Worm (Caenorhabditis elegans): ENCODE measurements around the gene C05D12.7.

The C05D12.7 gene

DNA sequence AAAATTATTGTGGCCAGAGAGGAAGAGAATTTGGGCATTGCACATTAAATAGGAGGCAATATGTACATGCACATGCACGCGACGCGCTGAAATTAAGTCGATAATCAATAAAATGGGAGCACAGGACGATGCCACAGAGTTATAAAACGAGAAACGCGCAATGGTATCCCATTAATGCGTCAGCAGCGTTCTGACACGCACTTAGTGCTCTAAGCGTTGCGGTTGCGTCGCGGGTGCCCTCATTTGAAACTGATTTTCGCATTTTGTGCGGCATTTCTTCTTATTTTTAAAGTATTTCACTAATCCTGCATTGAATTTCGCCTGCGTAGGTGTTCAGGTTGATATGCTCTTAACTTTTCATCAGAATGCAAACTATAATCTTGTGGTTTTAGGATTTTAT is 43.1 kb downstream of the C05D12.7 start, which contains the start of gene rsp-1 (continued):
- TF ChIP-seq K09A11.1 (tag; optimal IDR thresholded peaks at IDR 0.05; ENCODE audit: insufficient read depth) (peak; percentile 11), nhr-11 (tag; optimal IDR thresholded peaks at IDR 0.05) (no peak), ceh-6 (GFP tag; optimal IDR thresholded peaks at IDR 0.05) (peak; percentile 36), hlh-6 (tag; optimal IDR thresholded peaks at IDR 0.05) (no peak), ceh-19 (GFP tag; optimal IDR thresholded peaks at IDR 0.05) (no peak), nfya-1 (tag; optimal IDR thresholded peaks at IDR 0.05) (peak; percentile 80), madf-2 (tag; optimal IDR thresholded peaks at IDR 0.05) (peak; percentile 49), sox-4 (tag; optimal IDR thresholded peaks at IDR 0.05) (peak; percentile 19), pha-4 (tag; optimal IDR thresholded peaks at IDR 0.05) (no peak), ztf-16 (tag; optimal IDR thresholded peaks at IDR 0.05) (peak; percentile 55), pqm-1 (tag; optimal IDR thresholded peaks at IDR 0.05) (no peak), ceh-34 (tag; optimal IDR thresholded peaks at IDR 0.05) (peak; percentile 58), unc-42 (tag; optimal IDR thresholded peaks at IDR 0.05) (peak; percentile 81), ceh-31 (tag; optimal IDR thresholded peaks at IDR 0.05) (peak; percentile 78), dmd-4 (tag; optimal IDR thresholded peaks at IDR 0.05; ENCODE audit: borderline replicate concordance) (no peak), tbx-2 (tag; optimal IDR thresholded peaks at IDR 0.05) (peak; percentile 77), ceh-48 (tag; optimal IDR thresholded peaks at IDR 0.05) (peak; percentile 88), ceh-18 (tag; optimal IDR thresholded peaks at IDR 0.05) (peak; percentile 77), K02D7.2 (tag; optimal IDR thresholded peaks at IDR 0.05) (no peak), pros-1 (tag; optimal IDR thresholded peaks at IDR 0.05) (no peak), Y22D7AL.16 (tag; optimal IDR thresholded peaks at IDR 0.05) (peak; percentile 37), nhr-232 (tag; optimal IDR thresholded peaks at IDR 0.05) (no peak), lin-11 (tag; optimal IDR thresholded peaks at IDR 0.05) (no peak), ceh-24 (tag; optimal IDR thresholded peaks at IDR 0.05) (no peak), ttx-3 (tag; optimal IDR thresholded peaks at IDR 0.05) (no peak), ceh-22 (tag; optimal IDR thresholded peaks at IDR 0.05) (no peak), mec-3 (tag; optimal IDR thresholded peaks at IDR 0.05; ENCODE audit: borderline replicate concordance) (no peak), npax-4 (tag; optimal IDR thresholded peaks at IDR 0.05) (no peak), C08G9.2 (tag; optimal IDR thresholded peaks at IDR 0.05) (peak; percentile 19), unc-86 (tag; optimal IDR thresholded peaks at IDR 0.05) (peak; percentile 23), pag-3 (tag; optimal IDR thresholded peaks at IDR 0.05; ENCODE audit: borderline replicate concordance) (peak; percentile 42), lim-6 (tag; optimal IDR thresholded peaks at IDR 0.05) (peak; percentile 55), unc-55 (GFP tag; optimal IDR thresholded peaks at IDR 0.05) (peak; percentile 34), hlh-15 (tag; optimal IDR thresholded peaks at IDR 0.05) (no peak), ama-1 (optimal IDR thresholded peaks at IDR 0.05) (no peak), ceh-30 (tag; optimal IDR thresholded peaks at IDR 0.05) (peak; percentile 47), ceh-9 (tag; optimal IDR thresholded peaks at IDR 0.05) (no peak), ets-4 (tag; optimal IDR thresholded peaks at IDR 0.05) (peak; percentile 18), ceh-14 (tag; optimal IDR thresholded peaks at IDR 0.05) (peak; percentile 48), hlh-13 (GFP tag; optimal IDR thresholded peaks at IDR 0.05) (no peak), unc-3 (GFP tag; conservative IDR thresholded peaks at IDR 0.05) (no peak), unc-3 (tag; optimal IDR thresholded peaks at IDR 0.05) (peak; percentile 66), fax-1 (tag; optimal IDR thresholded peaks at IDR 0.05) (peak; percentile 38), syd-9 (tag; optimal IDR thresholded peaks at IDR 0.05) (peak; percentile 45), hlh-30 (tag; optimal IDR thresholded peaks at IDR 0.05; ENCODE audit: insufficient read depth) (peak; percentile 17), elt-2 (tag; optimal IDR thresholded peaks at IDR 0.05) (peak; percentile 51), ceh-2 (tag; optimal IDR thresholded peaks at IDR 0.05) (peak; percentile 43), sdc-2 (tag; optimal IDR thresholded peaks at IDR 0.05) (peak; percentile 46), rnt-1 (tag; optimal IDR thresholded peaks at IDR 0.05) (peak; percentile 71), tbx-7 (tag; optimal IDR thresholded peaks at IDR 0.05) (no peak), ceh-45 (GFP tag; IDR thresholded peaks at IDR 0.05) (no peak)
